Fruit fly (Drosophila melanogaster) whole organism, embryonic: ENCODE data around the gene Ilp5.
A peak's percentile ranks its signal among the peaks of the same experiment; 100 is the strongest.

Source experiments
- Abd-B ChIP-seq: fragments of 200-800 bp; sonication (Bioruptor generic); optimal IDR thresholded peaks from 2 replicates; lab custom pipeline; 2018; ENCODE audit warnings: missing biosample characterization, mild to moderate bottlenecking, missing genetic modification characterization, moderate library complexity
- Antp ChIP-seq: fragments of 200-800 bp; sonication (Bioruptor generic); optimal IDR thresholded peaks from 3 replicates; lab custom pipeline; 2016; ENCODE audit warnings: missing biosample characterization, missing genetic modification characterization
- Asciz ChIP-seq: fragments of 200-800 bp; sonication (Bioruptor generic); optimal IDR thresholded peaks from 2 replicates; lab custom pipeline; 2017; ENCODE audit warnings: missing biosample characterization, mild to moderate bottlenecking, missing genetic modification characterization, missing genetic modification reagents
- B-H2 ChIP-seq: fragments of 200-800 bp; sonication (Bioruptor generic); optimal IDR thresholded peaks from 2 replicates; lab custom pipeline; 2018; ENCODE audit warnings: missing biosample characterization, mild to moderate bottlenecking, missing genetic modification characterization
- C15 ChIP-seq: fragments of 200-800 bp; sonication (Bioruptor generic); IDR thresholded peaks from 3 replicates; pipeline ENCODE4 v1.3.6; 2022; ENCODE audit warnings: missing biosample characterization, missing genetic modification characterization
- CG10959 ChIP-seq: fragments of 200-800 bp; sonication (Bioruptor generic); IDR thresholded peaks from 2 replicates; pipeline ENCODE4 v1.3.6; 2022; ENCODE audit warnings: missing biosample characterization, missing genetic modification characterization
- CG11247 ChIP-seq: fragments of 200-800 bp; sonication (Bioruptor generic); IDR thresholded peaks from 2 replicates; pipeline ENCODE4 v1.3.6; 2022; ENCODE audit warnings: missing biosample characterization, missing genetic modification characterization
- CG11398 ChIP-seq: fragments of 200-800 bp; sonication (Bioruptor generic); optimal IDR thresholded peaks from 2 replicates; lab custom pipeline; 2016; ENCODE audit warnings: missing biosample characterization, missing genetic modification characterization
- CG11456 ChIP-seq: fragments of 200-800 bp; sonication (Bioruptor generic); IDR thresholded peaks from 3 replicates; pipeline ENCODE4 v1.3.6; 2022; ENCODE audit warnings: missing biosample characterization, missing genetic modification characterization
- CG12071 ChIP-seq: fragments of 200-800 bp; sonication (Bioruptor generic); optimal IDR thresholded peaks from 3 replicates; lab custom pipeline; 2018; ENCODE audit warnings: missing biosample characterization, mild to moderate bottlenecking, missing genetic modification characterization
- CG1233 ChIP-seq: fragments of 200-800 bp; sonication (Bioruptor generic); optimal IDR thresholded peaks from 4 replicates; lab custom pipeline; 2018; ENCODE audit warnings: missing biosample characterization, mild to moderate bottlenecking, missing genetic modification characterization
- CG13424 ChIP-seq: fragments of 200-800 bp; sonication (Bioruptor generic); optimal IDR thresholded peaks from 2 replicates; lab custom pipeline; 2019; ENCODE audit warnings: missing biosample characterization, mild to moderate bottlenecking, missing genetic modification characterization, moderate library complexity
- CG14965 ChIP-seq: fragments of 200-800 bp; sonication (Bioruptor generic); optimal IDR thresholded peaks from 2 replicates; lab custom pipeline; 2016; ENCODE audit warnings: missing biosample characterization, missing genetic modification characterization, borderline replicate concordance
- CG15601 ChIP-seq: fragments of 200-800 bp; sonication (Bioruptor generic); optimal IDR thresholded peaks from 3 replicates; lab custom pipeline; 2019; ENCODE audit warnings: missing biosample characterization, mild to moderate bottlenecking, missing genetic modification characterization, moderate library complexity
- CG30403 ChIP-seq: fragments of 200-800 bp; sonication (Bioruptor generic); optimal IDR thresholded peaks from 3 replicates; lab custom pipeline; 2016; ENCODE audit warnings: missing biosample characterization, missing genetic modification characterization
- CG30431 ChIP-seq: fragments of 200-800 bp; sonication (Bioruptor generic); optimal IDR thresholded peaks from 2 replicates; lab custom pipeline; 2017; ENCODE audit warnings: missing biosample characterization, missing genetic modification characterization
- CG31224 ChIP-seq: fragments of 200-800 bp; sonication (Bioruptor generic); IDR thresholded peaks from 2 replicates; pipeline ENCODE4 v1.3.6; 2022; ENCODE audit warnings: missing biosample characterization, missing genetic modification characterization
- CG32772 ChIP-seq: fragments of 200-800 bp; sonication (Bioruptor generic); IDR thresholded peaks from 2 replicates; pipeline ENCODE4 v1.3.6; 2022; ENCODE audit warnings: missing biosample characterization, missing genetic modification characterization
- CG33213 ChIP-seq: fragments of 200-800 bp; sonication (Bioruptor generic); optimal IDR thresholded peaks from 3 replicates; lab custom pipeline; 2016; ENCODE audit warnings: missing biosample characterization, missing genetic modification characterization
- CG42726 ChIP-seq: fragments of 200-800 bp; sonication (Bioruptor generic); IDR thresholded peaks from 2 replicates; pipeline ENCODE4 v1.3.6; 2022; ENCODE audit warnings: missing biosample characterization, missing genetic modification characterization; ENCODE audit not compliant: partially characterized antibody
- CG5180 ChIP-seq: fragments of 200-800 bp; sonication (Bioruptor generic); optimal IDR thresholded peaks from 3 replicates; lab custom pipeline; 2017; ENCODE audit warnings: missing biosample characterization, missing genetic modification characterization, mild to moderate bottlenecking, moderate library complexity, missing genetic modification reagents
- CG6791 ChIP-seq: fragments of 200-800 bp; sonication (Bioruptor generic); IDR thresholded peaks from 3 replicates; pipeline ENCODE4 v1.3.6; 2022; ENCODE audit warnings: missing biosample characterization, missing genetic modification characterization; ENCODE audit not compliant: partially characterized antibody
- CG8944 ChIP-seq: fragments of 200-800 bp; sonication (Bioruptor generic); optimal IDR thresholded peaks from 3 replicates; lab custom pipeline; 2016; ENCODE audit warnings: missing biosample characterization, missing genetic modification characterization
- CG9437 ChIP-seq: fragments of 200-800 bp; sonication (Bioruptor generic); optimal IDR thresholded peaks from 2 replicates; lab custom pipeline; 2018; ENCODE audit warnings: missing biosample characterization, mild to moderate bottlenecking, missing genetic modification characterization
- CTCF ChIP-seq: fragments of 200-800 bp; sonication (Bioruptor generic); optimal IDR thresholded peaks from 2 replicates; lab custom pipeline; 2017; ENCODE audit warnings: missing biosample characterization, mild to moderate bottlenecking, missing genetic modification characterization, moderate library complexity
- Ets65A ChIP-seq: fragments of 200-800 bp; sonication (Bioruptor generic); peaks from one replicate; lab custom pipeline; 2016; ENCODE audit warnings: missing biosample characterization, missing genetic modification characterization
- HLHmδ ChIP-seq: fragments of 200-800 bp; sonication (Bioruptor generic); optimal IDR thresholded peaks from 2 replicates; lab custom pipeline; 2018; ENCODE audit warnings: missing biosample characterization, mild to moderate bottlenecking, missing genetic modification characterization, moderate library complexity
- Hr39 ChIP-seq: fragments of >200 bp; optimal IDR thresholded peaks from 2 replicates; lab custom pipeline; 2017
- Mad ChIP-seq: fragments of 200-800 bp; sonication (Bioruptor generic); optimal IDR thresholded peaks from 2 replicates; lab custom pipeline; 2016; ENCODE audit warnings: missing biosample characterization, missing genetic modification characterization
- Nf-YB ChIP-seq: fragments of 200-800 bp; sonication (Bioruptor generic); optimal IDR thresholded peaks from 3 replicates; lab custom pipeline; 2019; ENCODE audit warnings: missing biosample characterization, mild to moderate bottlenecking, missing genetic modification characterization, moderate library complexity
- Scr ChIP-seq: fragments of 200-800 bp; sonication (Bioruptor generic); IDR thresholded peaks from 2 replicates; pipeline ENCODE4 v1.3.6; 2022; ENCODE audit warnings: missing biosample characterization, missing genetic modification characterization; ENCODE audit not compliant: partially characterized antibody
- Sin3A ChIP-seq: fragments of >200 bp; optimal IDR thresholded peaks from 2 replicates; lab custom pipeline; 2018
- Sox102F ChIP-seq: fragments of 200-800 bp; sonication (Bioruptor generic); optimal IDR thresholded peaks from 2 replicates; lab custom pipeline; 2018; ENCODE audit warnings: missing biosample characterization, mild to moderate bottlenecking, missing genetic modification characterization, moderate library complexity
- Sry-δ ChIP-seq: fragments of 200-800 bp; sonication (Bioruptor generic); optimal IDR thresholded peaks from 2 replicates; lab custom pipeline; 2016; ENCODE audit warnings: missing biosample characterization, missing genetic modification characterization
- Taf1 ChIP-seq: fragments of 200-800 bp; sonication (Bioruptor generic); IDR thresholded peaks from 2 replicates; pipeline ENCODE4 v1.3.6; 2022; ENCODE audit warnings: missing biosample characterization, missing genetic modification characterization
- Vsx1 ChIP-seq: fragments of 200-800 bp; sonication (Bioruptor generic); optimal IDR thresholded peaks from 2 replicates; lab custom pipeline; 2017; ENCODE audit warnings: missing biosample characterization, mild to moderate bottlenecking, missing genetic modification characterization, missing genetic modification reagents
- chn ChIP-seq: fragments of 200-800 bp; sonication (Bioruptor generic); optimal IDR thresholded peaks from 2 replicates; lab custom pipeline; 2016; ENCODE audit warnings: missing biosample characterization, missing genetic modification characterization
- da ChIP-seq: fragments of 200-800 bp; sonication (Bioruptor generic); optimal IDR thresholded peaks from 2 replicates; lab custom pipeline; 2016; ENCODE audit warnings: missing biosample characterization, missing genetic modification characterization
- fd96Cb ChIP-seq: fragments of 200-800 bp; sonication (Bioruptor generic); optimal IDR thresholded peaks from 2 replicates; lab custom pipeline; 2018; ENCODE audit warnings: missing biosample characterization, mild to moderate bottlenecking, missing genetic modification characterization, moderate library complexity
- gfzf ChIP-seq: fragments of 200-800 bp; sonication (Bioruptor generic); optimal IDR thresholded peaks from 2 replicates; lab custom pipeline; 2016; ENCODE audit warnings: missing biosample characterization, mild to moderate bottlenecking, missing genetic modification characterization, moderate library complexity
- grn ChIP-seq: fragments of 200-800 bp; sonication (Bioruptor generic); optimal IDR thresholded peaks from 3 replicates; lab custom pipeline; 2017; ENCODE audit warnings: missing biosample characterization, missing genetic modification characterization
- hkb ChIP-seq, 2 experiments: fragments of 200-800 bp in 1 of 2; fragments of >200 bp in 1 of 2; sonication (Bioruptor generic) in 1 of 2; IDR thresholded peaks in 1 of 2; optimal IDR thresholded peaks in 1 of 2; 2 replicates each; pipeline versions ENCODE4 v1.3.6 to Lab custom; 2017 to 2022; ENCODE audit warnings: missing biosample characterization in 1 of 2, missing genetic modification characterization in 1 of 2
- lab ChIP-seq: fragments of 200-800 bp; sonication (Bioruptor generic); optimal IDR thresholded peaks from 3 replicates; lab custom pipeline; 2017; ENCODE audit warnings: missing biosample characterization, missing genetic modification characterization, mild to moderate bottlenecking, moderate library complexity, missing genetic modification reagents
- p53 ChIP-seq: fragments of 200-800 bp; sonication (Bioruptor generic); optimal IDR thresholded peaks from 2 replicates; lab custom pipeline; 2016; ENCODE audit warnings: missing biosample characterization, missing genetic modification characterization
- prd ChIP-seq, 3 experiments: fragments of >200 bp in 2 of 3; fragments of 200-800 bp in 1 of 3; sonication (Bioruptor generic) in 1 of 3; optimal IDR thresholded peaks in 2 of 3; IDR thresholded peaks in 1 of 3; 2 replicates in 2 of 3; 3 replicates in 1 of 3; pipeline versions ENCODE4 v1.3.6 to Lab custom; 2017 to 2022; ENCODE audit warnings: missing biosample characterization in 1 of 3, missing genetic modification characterization in 1 of 3
- salm ChIP-seq: fragments of 200-800 bp; sonication (Bioruptor generic); optimal IDR thresholded peaks from 2 replicates; lab custom pipeline; 2018; ENCODE audit warnings: missing biosample characterization, mild to moderate bottlenecking, missing genetic modification characterization
- sima ChIP-seq: fragments of 200-800 bp; sonication (Bioruptor generic); optimal IDR thresholded peaks from 2 replicates; lab custom pipeline; 2016; ENCODE audit warnings: missing biosample characterization, missing genetic modification characterization
- sob ChIP-seq: fragments of 200-800 bp; sonication (Bioruptor generic); IDR thresholded peaks from 2 replicates; pipeline ENCODE4 v1.3.6; 2022; ENCODE audit warnings: missing biosample characterization, missing genetic modification characterization
- trem ChIP-seq: fragments of 200-800 bp; optimal IDR thresholded peaks from 3 replicates; lab custom pipeline; 2019; ENCODE audit warnings: missing biosample characterization, mild to moderate bottlenecking, missing genetic modification characterization, moderate library complexity
- zen ChIP-seq: fragments of 200-800 bp; sonication (Bioruptor generic); optimal IDR thresholded peaks from 3 replicates; lab custom pipeline; 2018; ENCODE audit warnings: missing biosample characterization, mild to moderate bottlenecking, missing genetic modification characterization, moderate library complexity
- zen2 ChIP-seq: fragments of 200-800 bp; sonication (Bioruptor generic); IDR thresholded peaks from 3 replicates; pipeline ENCODE4 v1.3.6; 2022; ENCODE audit warnings: missing biosample characterization, missing genetic modification characterization; ENCODE audit not compliant: partially characterized antibody

Ilp5 gene

dm6 chr3L:9859624-9860023 lies 35.9 kb upstream of the Ilp5 start, which contains the start of gene CG10809 (continued):
- TF ChIP-seq CG42726 (GFP tag; lab: Robert Waterston, UW) = peak; percentile 78
- TF ChIP-seq CG8944 (GFP tag; lab: Kevin White, UChicago) = no peak
- no peak for TF ChIP-seq chn
- TF ChIP-seq CG30431 (GFP tag; lab: Kevin White, UChicago) = no peak
- peak; percentile 49 for TF ChIP-seq zen (tag; lab: Kevin White, UChicago)
- no peak for TF ChIP-seq CG33213 (GFP tag; lab: Kevin White, UChicago)
- TF ChIP-seq CG12071 = no peak
- TF ChIP-seq CG11398 (GFP tag; lab: Kevin White, UChicago) = no peak
- TF ChIP-seq da (GFP tag; lab: Kevin White, UChicago) = no peak
- TF ChIP-seq Ets65A = peak; percentile 91
- peak; percentile 7 for TF ChIP-seq fd96Cb (tag; lab: Kevin White, UChicago)
- TF ChIP-seq Scr (GFP tag; lab: Robert Waterston, UW) = peak; percentile 94
- peak; percentile 93 for TF ChIP-seq CG6791 (GFP tag; lab: Robert Waterston, UW)
- no peak for TF ChIP-seq CG10959 (GFP tag; lab: Robert Waterston, UW)
- TF ChIP-seq CTCF (GFP tag; lab: Kevin White, UChicago) = no peak
- no peak for TF ChIP-seq hkb (optimal IDR thresholded peaks at IDR 0.05; lab: Kevin White, UChicago)
- TF ChIP-seq hkb (GFP tag; IDR thresholded peaks at IDR 0.05; lab: Robert Waterston, UW) = no peak
- no peak for TF ChIP-seq HLHmδ
- no peak for TF ChIP-seq p53
- no peak for TF ChIP-seq CG1233 (GFP tag; lab: Kevin White, UChicago)
- no peak for TF ChIP-seq prd (optimal IDR thresholded peaks at IDR 0.05; lab: Kevin White, UChicago)
- peak; percentile 37; the same call in 1 of the 3 replicates for TF ChIP-seq prd (GFP tag; IDR thresholded peaks at IDR 0.05; lab: Robert Waterston, UW)
- peak; percentile 42 for TF ChIP-seq CG15601 (tag; lab: Kevin White, UChicago)
- peak; percentile 94 for TF ChIP-seq Sin3A (lab: Kevin White, UChicago)
- no peak for TF ChIP-seq Taf1
- TF ChIP-seq Vsx1 (GFP tag; lab: Kevin White, UChicago) = no peak
- no peak for TF ChIP-seq CG14965 (GFP tag; lab: Kevin White, UChicago)
- peak; percentile 82 for TF ChIP-seq grn (GFP tag; lab: Kevin White, UChicago)
- peak; percentile 16 for TF ChIP-seq CG13424 (tag; lab: Kevin White, UChicago)
- peak; percentile 91 for TF ChIP-seq Sry-δ (GFP tag; lab: Kevin White, UChicago)
- no peak for TF ChIP-seq CG9437 (GFP tag; lab: Kevin White, UChicago)
- no peak for TF ChIP-seq Mad
- peak; percentile 21 for TF ChIP-seq Abd-B (GFP tag; lab: Kevin White, UChicago)
- no peak for TF ChIP-seq sima (GFP tag; lab: Kevin White, UChicago)
- TF ChIP-seq Hr39 (lab: Kevin White, UChicago) = no peak
- TF ChIP-seq Nf-YB (GFP tag; lab: Kevin White, UChicago) = no peak
- TF ChIP-seq CG11456 (GFP tag; lab: Robert Waterston, UW) = no peak
- TF ChIP-seq trem (tag; lab: Kevin White, UChicago) = peak; percentile 80
- TF ChIP-seq CG5180 = no peak
- TF ChIP-seq Antp = peak; percentile 12
- TF ChIP-seq lab = no peak
- TF ChIP-seq CG31224 (GFP tag; lab: Robert Waterston, UW) = no peak
- no peak for TF ChIP-seq C15 (GFP tag; lab: Robert Waterston, UW)
- TF ChIP-seq CG11247 (GFP tag; lab: Robert Waterston, UW) = no peak
- TF ChIP-seq gfzf (GFP tag; lab: Kevin White, UChicago) = peak; percentile 72
- TF ChIP-seq Sox102F (GFP tag; lab: Kevin White, UChicago) = no peak
- TF ChIP-seq CG32772 (GFP tag; lab: Robert Waterston, UW) = no peak
- peak; percentile 28 for TF ChIP-seq B-H2 (GFP tag; lab: Kevin White, UChicago)
- peak; percentile 62; the same call in 1 of the 3 replicates for TF ChIP-seq zen2
- no peak for TF ChIP-seq salm (tag; lab: Kevin White, UChicago)
- TF ChIP-seq CG30403 = peak; percentile 35
- TF ChIP-seq Asciz (GFP tag; lab: Kevin White, UChicago) = no peak
- TF ChIP-seq sob = peak; percentile 39; the same call in 1 of the 2 replicates
